Worm (Caenorhabditis elegans) whole organism, L1 larva: ENCODE measurements around the gene str-93.

Experiments
- C04F5.9 ChIP-seq: sonication (generic microtip); optimal IDR thresholded peaks from 2 replicates; lab custom pipeline; 2016; ENCODE audit warnings: missing genetic modification characterization, missing compliant biosample characterization
- blmp-1 ChIP-seq: fragments of 150-350 bp; optimal IDR thresholded peaks from 2 replicates; lab custom pipeline; 2014; ENCODE audit warnings: missing biosample characterization, missing genetic modification characterization
- ces-1 ChIP-seq: fragments of 150-350 bp; optimal IDR thresholded peaks from 2 replicates; lab custom pipeline; 2014; ENCODE audit warnings: missing biosample characterization, missing genetic modification reagents, missing genetic modification characterization
- dsc-1 ChIP-seq: sonication (generic microtip); optimal IDR thresholded peaks from 2 replicates; lab custom pipeline; 2016; ENCODE audit warnings: mild to moderate bottlenecking, missing genetic modification characterization, missing compliant biosample characterization
- efl-1 ChIP-seq, 4 experiments: fragments of 150-350 bp; optimal IDR thresholded peaks in 3 of 4; peaks in 1 of 4; 1 replicate in 1 of 4; 2 replicates in 3 of 4; lab custom pipeline; 2014; ENCODE audit warnings: missing biosample characterization in 2 of 4, missing genetic modification characterization in 2 of 4, missing genetic modification reagents in 2 of 4
- egl-27 ChIP-seq, 2 experiments: fragments of 150-350 bp in 1 of 2; sonication (generic microtip); optimal IDR thresholded peaks; 3 replicates each; lab custom pipeline; 2017 to 2018; ENCODE audit warnings: missing biosample characterization in 2 of 2, missing genetic modification characterization in 2 of 2, missing genetic modification reagents in 2 of 2
- fkh-10 ChIP-seq: sonication (generic microtip); optimal IDR thresholded peaks from 2 replicates; lab custom pipeline; 2017; ENCODE audit warnings: missing biosample characterization, missing genetic modification reagents, missing genetic modification characterization
- nhr-12 ChIP-seq: sonication (generic microtip); optimal IDR thresholded peaks from 2 replicates; lab custom pipeline; 2017; ENCODE audit warnings: missing biosample characterization, missing genetic modification characterization
- nhr-47 ChIP-seq: sonication (generic microtip); optimal IDR thresholded peaks from 2 replicates; lab custom pipeline; 2016; ENCODE audit warnings: mild to moderate bottlenecking, missing genetic modification characterization, moderate library complexity, missing compliant biosample characterization
- unc-98 ChIP-seq: fragments of 200-800 bp; sonication (Bioruptor generic); IDR thresholded peaks from 2 replicates; pipeline ENCODE4 v1.3.6; 2022; ENCODE audit warnings: missing genetic modification characterization, missing compliant biosample characterization
- ztf-4 ChIP-seq: fragments of 150-350 bp; optimal IDR thresholded peaks from 2 replicates; lab custom pipeline; 2014; ENCODE audit warnings: missing biosample characterization, missing genetic modification characterization

Gene str-93

ce11 chrV:17623230-17623629 lies 50.0 kb downstream of the str-93 start, which contains the start of gene F57G4.1:
F57G4.1 (plus strand) TSS chrV:17623530.
- no peak for TF ChIP-seq egl-27 (tag; optimal IDR thresholded peaks at IDR 0.05; lab: Kevin White, UChicago)
- no peak for TF ChIP-seq fkh-10 (GFP tag; lab: Kevin White, UChicago)
- TF ChIP-seq unc-98: no peak
- no peak for TF ChIP-seq ztf-4 (tag; lab: Kevin White, UChicago)
- no peak for TF ChIP-seq nhr-47 (tag; lab: Kevin White, UChicago)
- TF ChIP-seq nhr-12 (tag; lab: Kevin White, UChicago): no peak
- no peak for TF ChIP-seq C04F5.9
- TF ChIP-seq ces-1 (GFP tag; lab: Kevin White, UChicago): no peak
- no peak for TF ChIP-seq dsc-1 (tag; lab: Kevin White, UChicago)
- TF ChIP-seq blmp-1 (tag; lab: Kevin White, UChicago): no peak
- TF ChIP-seq efl-1 (optimal IDR thresholded peaks at IDR 0.05; lab: Kevin White, UChicago): no peak
- no peak for TF ChIP-seq efl-1 (GFP tag; optimal IDR thresholded peaks at IDR 0.05 in 1 of 2; lab: Kevin White, UChicago)
